Fruit fly (Drosophila melanogaster) whole organism, wandering third instar larva: Measurements from ENCODE around the gene MTF-1.

Experiments
- Abd-B ChIP-seq: fragments of >200 bp; optimal IDR thresholded peaks from 2 replicates; lab custom pipeline; 2017; ENCODE audit warnings: missing biosample characterization, missing genetic modification characterization
- CG32264 ChIP-seq: fragments of 200-800 bp; sonication (Bioruptor generic); optimal IDR thresholded peaks from 2 replicates; lab custom pipeline; 2016; ENCODE audit warnings: missing biosample characterization, missing genetic modification characterization
- CrebA ChIP-seq: fragments of 200-800 bp; sonication (Bioruptor generic); optimal IDR thresholded peaks from 2 replicates; lab custom pipeline; 2016; ENCODE audit warnings: missing biosample characterization, mild to moderate bottlenecking, missing genetic modification characterization, borderline replicate concordance
- Dfd ChIP-seq: fragments of >200 bp; optimal IDR thresholded peaks from 2 replicates; lab custom pipeline; 2017; ENCODE audit warnings: missing biosample characterization, missing genetic modification characterization
- GATAd ChIP-seq: sonication (Bioruptor generic); optimal IDR thresholded peaks from 2 replicates; lab custom pipeline; 2016; ENCODE audit warnings: missing biosample characterization, missing genetic modification characterization
- Hr78 ChIP-seq: fragments of >200 bp; optimal IDR thresholded peaks from 2 replicates; lab custom pipeline; 2017; ENCODE audit warnings: missing biosample characterization, missing genetic modification characterization
- Hr83 ChIP-seq: fragments of 200-300 bp; sonication (Bioruptor generic); optimal IDR thresholded peaks from 2 replicates; lab custom pipeline; 2016; ENCODE audit warnings: missing biosample characterization, mild to moderate bottlenecking, missing genetic modification characterization, moderate library complexity; ENCODE audit not compliant: poor library complexity, severe bottlenecking
- Jra ChIP-seq: sonication (Bioruptor generic); optimal IDR thresholded peaks from 2 replicates; lab custom pipeline; 2016; ENCODE audit warnings: missing biosample characterization, missing genetic modification characterization
- Myc ChIP-seq: fragments of >200 bp; optimal IDR thresholded peaks from 2 replicates; lab custom pipeline; 2017
- N ChIP-seq: fragments of >200 bp; optimal IDR thresholded peaks from 2 replicates; lab custom pipeline; 2018; ENCODE audit warnings: missing biosample characterization, missing external identifiers, missing genetic modification characterization
- OdsH ChIP-seq: fragments of 200-800 bp; sonication (Bioruptor generic); optimal IDR thresholded peaks from 2 replicates; lab custom pipeline; 2016; ENCODE audit warnings: missing biosample characterization, mild to moderate bottlenecking, missing genetic modification characterization
- Rel ChIP-seq, 2 experiments: fragments of 200-800 bp; sonication (Bioruptor generic) in 1 of 2; optimal IDR thresholded peaks; 2 replicates in 1 of 2; 3 replicates in 1 of 2; lab custom pipeline; 2016 to 2019; ENCODE audit warnings: mild to moderate bottlenecking in 2 of 2, missing biosample characterization in 2 of 2, missing genetic modification characterization in 2 of 2, moderate library complexity in 1 of 2
- Sp1 ChIP-seq: fragments of 200-800 bp; sonication (Bioruptor generic); optimal IDR thresholded peaks from 3 replicates; lab custom pipeline; 2019; ENCODE audit warnings: missing biosample characterization, mild to moderate bottlenecking, missing genetic modification characterization, moderate library complexity
- br ChIP-seq: fragments of 200-800 bp; sonication (Bioruptor generic); optimal IDR thresholded peaks from 2 replicates; lab custom pipeline; 2016; ENCODE audit warnings: missing biosample characterization, missing genetic modification characterization
- dl ChIP-seq, 2 experiments: fragments of 175-275, 200-275 bp in 1 of 2; fragments of 200-275 bp in 1 of 2; sonication (Bioruptor generic); optimal IDR thresholded peaks; lab custom pipeline; 2018; ENCODE audit warnings: mild to moderate bottlenecking in 2 of 2, missing biosample characterization in 2 of 2, missing genetic modification characterization in 2 of 2, moderate library complexity in 2 of 2; ENCODE audit not compliant: partially characterized antibody in 2 of 2, insufficient read depth in 1 of 2
- dmrt93B ChIP-seq: fragments of 200-800 bp; sonication (Bioruptor generic); optimal IDR thresholded peaks from 2 replicates; lab custom pipeline; 2018; ENCODE audit warnings: missing biosample characterization, mild to moderate bottlenecking, missing genetic modification characterization
- ey ChIP-seq: fragments of 200-800 bp; sonication (Bioruptor generic); optimal IDR thresholded peaks from 2 replicates; lab custom pipeline; 2016; ENCODE audit warnings: missing biosample characterization, missing genetic modification characterization
- foxo ChIP-seq, 2 experiments: fragments of 200-800 bp; sonication (Bioruptor generic); optimal IDR thresholded peaks; 2 replicates in 1 of 2; 3 replicates in 1 of 2; lab custom pipeline; 2016 to 2017; ENCODE audit warnings: missing biosample characterization in 2 of 2, missing genetic modification characterization in 2 of 2
- fru ChIP-seq: fragments of 200-800 bp; sonication (Bioruptor generic); optimal IDR thresholded peaks from 3 replicates; lab custom pipeline; 2016; ENCODE audit warnings: missing biosample characterization, mild to moderate bottlenecking, missing genetic modification characterization
- h ChIP-seq: fragments of 200-800 bp; sonication (Bioruptor generic); optimal IDR thresholded peaks from 3 replicates; lab custom pipeline; 2016; ENCODE audit warnings: missing biosample characterization, mild to moderate bottlenecking, missing genetic modification characterization
- jim ChIP-seq: fragments of 175-275, 200-325 bp; sonication (Bioruptor generic); optimal IDR thresholded peaks from 2 replicates; lab custom pipeline; 2016; ENCODE audit warnings: missing biosample characterization, mild to moderate bottlenecking, missing genetic modification characterization
- lola ChIP-seq: fragments of >200 bp; optimal IDR thresholded peaks from 2 replicates; lab custom pipeline; 2017; ENCODE audit warnings: missing biosample characterization, missing genetic modification characterization
- pan ChIP-seq: fragments of >200 bp; optimal IDR thresholded peaks from 2 replicates; lab custom pipeline; 2017
- psq ChIP-seq: fragments of 200-800 bp; sonication (Bioruptor generic); optimal IDR thresholded peaks from 3 replicates; lab custom pipeline; 2017; ENCODE audit warnings: missing biosample characterization, mild to moderate bottlenecking, missing genetic modification characterization, moderate library complexity
- rgr ChIP-seq: fragments of 200-800 bp; sonication (Bioruptor generic); optimal IDR thresholded peaks from 3 replicates; lab custom pipeline; 2016; ENCODE audit warnings: missing biosample characterization, mild to moderate bottlenecking, missing genetic modification characterization
- sv ChIP-seq: fragments of 200-800 bp; sonication (Bioruptor generic); optimal IDR thresholded peaks from 3 replicates; lab custom pipeline; 2016; ENCODE audit warnings: missing biosample characterization, missing genetic modification characterization
- usp ChIP-seq: fragments of >200 bp; optimal IDR thresholded peaks from 2 replicates; lab custom pipeline; 2017; ENCODE audit warnings: missing biosample characterization, missing genetic modification characterization
- woc ChIP-seq: sonication (Bioruptor generic); optimal IDR thresholded peaks from 2 replicates; lab custom pipeline; 2016; ENCODE audit warnings: missing biosample characterization, mild to moderate bottlenecking, missing genetic modification characterization

MTF-1 gene

dm6 chr3L:9465652-9466244 lies 35.6 kb downstream of the MTF-1 start:
- TF ChIP-seq dl (GFP tag; optimal IDR thresholded peaks at IDR 0.05; lab: Kevin White, UChicago; ENCODE audit: insufficient read depth in 1 of 2, partially characterized antibody in 2 of 2) (no peak), sv (no peak), woc (no peak), Hr78 (GFP tag; lab: Kevin White, UChicago) (no peak), rgr (GFP tag; lab: Kevin White, UChicago) (no peak), foxo (GFP tag; optimal IDR thresholded peaks at IDR 0.05; lab: Kevin White, UChicago) (no peak), usp (GFP tag; lab: Kevin White, UChicago) (no peak), psq (GFP tag; lab: Kevin White, UChicago) (no peak), Dfd (no peak), Hr83 (no peak), CrebA (no peak), GATAd (GFP tag; lab: Kevin White, UChicago) (no peak), Myc (no peak), lola (GFP tag; lab: Kevin White, UChicago) (no peak), pan (lab: Kevin White, UChicago) (no peak), OdsH (GFP tag; lab: Kevin White, UChicago) (no peak), Rel (GFP tag; optimal IDR thresholded peaks at IDR 0.05; lab: Kevin White, UChicago) (no peak), Rel (tag; optimal IDR thresholded peaks at IDR 0.05; lab: Kevin White, UChicago) (no peak)

- no peak for TF ChIP-seq foxo (GFP tag; optimal IDR thresholded peaks at IDR 0.05; lab: Kevin White, UChicago)
- peak; percentile 18 for TF ChIP-seq fru (GFP tag; lab: Kevin White, UChicago)
- TF ChIP-seq jim (GFP tag; lab: Kevin White, UChicago) = no peak
These were observed 36.5 kb downstream of the MTF-1 start for dm6 chr3L:9466595-9466994.

dm6 chr3L:9467267-9467666 lies 37.2 kb downstream of the MTF-1 start:
- TF ChIP-seq Abd-B (no peak), ey (no peak), psq (GFP tag; lab: Kevin White, UChicago) (no peak), Hr78 (GFP tag; lab: Kevin White, UChicago) (no peak), Jra (no peak), CrebA (no peak), Hr83 (no peak), woc (no peak), CG32264 (no peak), pan (lab: Kevin White, UChicago) (no peak), Sp1 (GFP tag; lab: Kevin White, UChicago) (no peak), rgr (GFP tag; lab: Kevin White, UChicago) (no peak), Rel (GFP tag; optimal IDR thresholded peaks at IDR 0.05; lab: Kevin White, UChicago) (no peak), Rel (tag; optimal IDR thresholded peaks at IDR 0.05; lab: Kevin White, UChicago) (no peak)

dm6 chr3L:9467763-9468206 lies 37.7 kb downstream of the MTF-1 start:
- TF ChIP-seq Sp1 (GFP tag; lab: Kevin White, UChicago) (peak; percentile 58), Rel (GFP tag; optimal IDR thresholded peaks at IDR 0.05; lab: Kevin White, UChicago) (peak; percentile 68), Rel (tag; optimal IDR thresholded peaks at IDR 0.05; lab: Kevin White, UChicago) (no peak), h (GFP tag; lab: Kevin White, UChicago) (peak; percentile 28), foxo (GFP tag; optimal IDR thresholded peaks at IDR 0.05; lab: Kevin White, UChicago) (peak in 1 of 2 experiments; percentile 26), br (GFP tag; lab: Kevin White, UChicago) (no peak), psq (GFP tag; lab: Kevin White, UChicago) (peak; percentile 60)

dm6 chr3L:9468261-9468890 lies 38.3 kb downstream of the MTF-1 start:
- no peak for TF ChIP-seq N (GFP tag; lab: Kevin White, UChicago)
- TF ChIP-seq OdsH (GFP tag; lab: Kevin White, UChicago) = peak; percentile 18
- no peak for TF ChIP-seq Sp1 (GFP tag; lab: Kevin White, UChicago)
- no peak for TF ChIP-seq dl (GFP tag; optimal IDR thresholded peaks at IDR 0.05; lab: Kevin White, UChicago; ENCODE audit: insufficient read depth in 1 of 2, partially characterized antibody in 2 of 2)
- peak; percentile 27 for TF ChIP-seq psq (GFP tag; lab: Kevin White, UChicago)
- TF ChIP-seq ey = peak; percentile 30
- TF ChIP-seq dmrt93B (GFP tag; lab: Kevin White, UChicago) = no peak
- TF ChIP-seq foxo (GFP tag; optimal IDR thresholded peaks at IDR 0.05; lab: Kevin White, UChicago) = peak in 1 of 2 experiments; percentile 6
